Fruit fly (Drosophila melanogaster): ENCODE results near the gene Ugt302E1.

Gene Ugt302E1

dm6 chr3R:11128116-11128626 lies 26.3 kb upstream of the Ugt302E1 start, which contains the start of gene Ugt35C1 (continued):
- TF ChIP-seq CG1832 (GFP tag; optimal IDR thresholded peaks at IDR 0.05) (no peak), Nf-YA (GFP tag; IDR thresholded peaks at IDR 0.05) (no peak), CG4820 (GFP tag; optimal IDR thresholded peaks at IDR 0.05) (no peak), ham (GFP tag; IDR thresholded peaks at IDR 0.05) (no peak), H15 (GFP tag; IDR thresholded peaks at IDR 0.05) (no peak)

DNA sequence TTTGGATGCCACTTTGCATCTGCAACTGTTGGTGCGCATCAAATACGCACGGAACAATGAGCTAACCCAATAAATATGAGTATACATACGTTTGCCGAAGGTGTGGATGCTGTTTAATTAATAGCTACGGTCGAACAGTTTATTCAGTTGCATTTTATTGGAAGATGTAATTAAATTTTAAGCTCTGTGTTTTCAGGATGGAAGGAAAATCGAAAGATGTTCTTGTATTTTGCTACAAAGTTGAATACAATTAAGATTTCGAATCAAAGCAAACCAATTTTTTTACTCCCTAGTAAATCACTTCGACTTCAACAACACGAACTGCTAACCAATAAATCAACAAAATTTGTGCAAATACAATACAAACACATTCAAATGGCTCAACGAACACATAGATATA lies 17.5 kb upstream of the Ugt302E1 start, which contains the start of gene mAcon2:
mAcon2 (plus strand) TSS at position 301 of the 400 bp plus-strand sequence.
- no peak for TF ChIP-seq ken (GFP tag; IDR thresholded peaks at IDR 0.05)
- TF ChIP-seq Ssrp (tag; optimal IDR thresholded peaks at IDR 0.05): no peak
- TF ChIP-seq btn (GFP tag; optimal IDR thresholded peaks at IDR 0.05): no peak
- no peak for TF ChIP-seq sima (GFP tag; optimal IDR thresholded peaks at IDR 0.05)
- TF ChIP-seq CG12071 (GFP tag; optimal IDR thresholded peaks at IDR 0.05): no peak
- TF ChIP-seq ap (GFP tag; IDR thresholded peaks at IDR 0.05): no peak
- no peak for TF ChIP-seq Atf6 (GFP tag; IDR thresholded peaks at IDR 0.05)
- no peak for TF ChIP-seq CG2116 (GFP tag; optimal IDR thresholded peaks at IDR 0.05)
- no peak for TF ChIP-seq eve (GFP tag; optimal IDR thresholded peaks at IDR 0.05)
- TF ChIP-seq CG17829 (tag; optimal IDR thresholded peaks at IDR 0.05): no peak
- TF ChIP-seq MTF-1 (GFP tag; optimal IDR thresholded peaks at IDR 0.05; ENCODE audit: borderline replicate concordance): no peak
- TF ChIP-seq tap (tag; optimal IDR thresholded peaks at IDR 0.05): no peak
- TF ChIP-seq CG31224 (GFP tag; IDR thresholded peaks at IDR 0.05): no peak
- TF ChIP-seq pzg (GFP tag; optimal IDR thresholded peaks at IDR 0.05): no peak
- TF ChIP-seq Xbp1 (GFP tag; optimal IDR thresholded peaks at IDR 0.05): no peak
- no peak for TF ChIP-seq CG32772 (GFP tag; IDR thresholded peaks at IDR 0.05)
- no peak for TF ChIP-seq trem (tag; optimal IDR thresholded peaks at IDR 0.05)
- no peak for TF ChIP-seq CG4282 (GFP tag; optimal IDR thresholded peaks at IDR 0.05)

DNA sequence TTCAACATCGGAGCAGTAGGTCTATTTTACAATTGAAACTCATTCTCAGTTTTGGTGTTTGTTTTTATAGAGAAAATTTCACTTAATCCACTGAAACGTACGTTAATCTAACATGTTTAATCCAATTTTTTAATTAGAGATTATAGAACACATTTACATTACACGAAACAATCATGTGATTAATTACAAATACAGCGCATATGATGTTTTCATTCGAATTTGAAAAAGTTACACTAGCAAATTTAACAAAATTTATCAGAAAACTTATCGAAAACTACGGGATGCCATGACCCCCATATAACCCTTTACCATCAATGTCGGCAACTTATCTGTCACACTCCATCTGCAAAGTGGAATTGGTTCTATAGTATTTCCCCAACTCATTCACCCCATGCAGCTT lies 9.3 kb upstream of the Ugt302E1 start, which contains the start of gene CheA86a:
CheA86a (minus strand) TSS at position 101 of the 400 bp plus-strand sequence.
- TF ChIP-seq CG11560 (tag; IDR thresholded peaks at IDR 0.05) (no peak), CG10979 (tag; optimal IDR thresholded peaks at IDR 0.05) (no peak), CG18476 (GFP tag; optimal IDR thresholded peaks at IDR 0.05) (no peak), CG5245 (GFP tag; optimal IDR thresholded peaks at IDR 0.05) (no peak), CG17568 (GFP tag; optimal IDR thresholded peaks at IDR 0.05) (no peak), bab2 (GFP tag; optimal IDR thresholded peaks at IDR 0.05) (no peak), TFAM (GFP tag; optimal IDR thresholded peaks at IDR 0.05) (no peak), CG12744 (GFP tag; optimal IDR thresholded peaks at IDR 0.05) (no peak), seq (GFP tag; IDR thresholded peaks at IDR 0.05) (no peak), eyg (GFP tag; optimal IDR thresholded peaks at IDR 0.05) (no peak), B-H2 (GFP tag; optimal IDR thresholded peaks at IDR 0.05) (no peak), Poxn (GFP tag; IDR thresholded peaks at IDR 0.05) (no peak), fd3F (GFP tag; optimal IDR thresholded peaks at IDR 0.05) (no peak), CG1602 (GFP tag; optimal IDR thresholded peaks at IDR 0.05) (no peak), CG7745 (tag; optimal IDR thresholded peaks at IDR 0.05) (no peak), CG32767 (GFP tag; IDR thresholded peaks at IDR 0.05) (no peak), CG6791 (GFP tag; IDR thresholded peaks at IDR 0.05; ENCODE audit: partially characterized antibody) (no peak)
